Fruit fly (Drosophila melanogaster): ENCODE data around the gene IntS11.

- no peak for TF ChIP-seq CG8478 (optimal IDR thresholded peaks at IDR 0.05)
- no peak for TF ChIP-seq CTCF (optimal IDR thresholded peaks at IDR 0.05)
Observed at dm6 chr3R:29760042-29760441, 14.9 kb downstream of the IntS11 start.
